Worm (Caenorhabditis elegans): ENCODE data around the gene F15H10.9.

Gene F15H10.9

ce11 chrV:10432607-10433006 lies 18.1 kb upstream of the F15H10.9 start (continued):
- TF ChIP-seq mep-1 (tag; optimal IDR thresholded peaks at IDR 0.05): no peak

ce11 chrV:10428608-10429007 lies 14.1 kb upstream of the F15H10.9 start, which contains the start of gene tag-314:
TSS of gene tag-314 (minus strand) at chrV:10428708.
- TF ChIP-seq nhr-77 (tag; optimal IDR thresholded peaks at IDR 0.05): no peak
- no peak for TF ChIP-seq tag-97 (GFP tag; IDR thresholded peaks at IDR 0.05)
- TF ChIP-seq dmd-6 (GFP tag; IDR thresholded peaks at IDR 0.05): no peak
- TF ChIP-seq pqm-1 (tag; optimal IDR thresholded peaks at IDR 0.05): no peak
- TF ChIP-seq zfp-2 (tag; optimal IDR thresholded peaks at IDR 0.05): no peak
- TF ChIP-seq ztf-7 (tag; optimal IDR thresholded peaks at IDR 0.05): no peak
- no peak for TF ChIP-seq nhr-6 (tag; optimal IDR thresholded peaks at IDR 0.05)

- no peak for TF ChIP-seq F44E2.7 (GFP tag; IDR thresholded peaks at IDR 0.05)
- no peak for TF ChIP-seq nhr-76 (tag; optimal IDR thresholded peaks at IDR 0.05)
- TF ChIP-seq dpl-1 (GFP tag; optimal IDR thresholded peaks at IDR 0.05): no peak
- TF ChIP-seq egl-27 (tag; optimal IDR thresholded peaks at IDR 0.05): no peak
- no peak for TF ChIP-seq pha-4 (GFP tag; IDR thresholded peaks at IDR 0.05)
- no peak for TF ChIP-seq pha-4 (tag; optimal IDR thresholded peaks at IDR 0.05)
- no peak for TF ChIP-seq nhr-11 (tag; optimal IDR thresholded peaks at IDR 0.05)
- no peak for TF ChIP-seq mdt-29 (GFP tag; IDR thresholded peaks at IDR 0.05)
- no peak for TF ChIP-seq mxl-3 (GFP tag; optimal IDR thresholded peaks at IDR 0.05)
- no peak for TF ChIP-seq snpc-4 (tag; optimal IDR thresholded peaks at IDR 0.05)
- TF ChIP-seq ceh-28 (tag; optimal IDR thresholded peaks at IDR 0.05): no peak
- no peak for TF ChIP-seq arid-1 (GFP tag; conservative IDR thresholded peaks at IDR 0.05)
- no peak for TF ChIP-seq rbr-2 (tag; optimal IDR thresholded peaks at IDR 0.05)
- no peak for TF ChIP-seq zip-2 (tag; optimal IDR thresholded peaks at IDR 0.05)
- no peak for TF ChIP-seq ctbp-1 (GFP tag; IDR thresholded peaks at IDR 0.05)
- no peak for TF ChIP-seq zfp-3 (GFP tag; conservative IDR thresholded peaks at IDR 0.05)
- TF ChIP-seq nhr-111 (GFP tag; optimal IDR thresholded peaks at IDR 0.05): no peak
- no peak for TF ChIP-seq jun-1 (tag; optimal IDR thresholded peaks at IDR 0.05)
Observed at ce11 chrV:10426253-10426652, 11.7 kb upstream of the F15H10.9 start, which contains the start of gene apc-10. TSS of gene apc-10 (minus strand) at chrV:10426353.

- TF ChIP-seq ceh-28 (tag; optimal IDR thresholded peaks at IDR 0.05): no peak
- TF ChIP-seq nhr-42 (GFP tag; IDR thresholded peaks at IDR 0.05): no peak
- no peak for TF ChIP-seq hif-1 (tag; optimal IDR thresholded peaks at IDR 0.05)
- TF ChIP-seq zag-1 (tag; optimal IDR thresholded peaks at IDR 0.05): no peak
- no peak for TF ChIP-seq Y105C5A.15 (GFP tag; IDR thresholded peaks at IDR 0.05)
- TF ChIP-seq dpl-1 (GFP tag; optimal IDR thresholded peaks at IDR 0.05): no peak
- no peak for TF ChIP-seq tag-97 (GFP tag; IDR thresholded peaks at IDR 0.05)
- no peak for TF ChIP-seq spr-3 (GFP tag; optimal IDR thresholded peaks at IDR 0.05)
- no peak for TF ChIP-seq T26A8.4 (GFP tag; IDR thresholded peaks at IDR 0.05)
- TF ChIP-seq zfp-2 (tag; optimal IDR thresholded peaks at IDR 0.05): no peak
- TF ChIP-seq jun-1 (tag; optimal IDR thresholded peaks at IDR 0.05): no peak
- no peak for TF ChIP-seq skn-1 (tag; optimal IDR thresholded peaks at IDR 0.05)
- no peak for TF ChIP-seq snpc-1.2 (GFP tag; IDR thresholded peaks at IDR 0.05)
- TF ChIP-seq F10B5.3 (tag; optimal IDR thresholded peaks at IDR 0.05): no peak
Observed at ce11 chrV:10425098-10425497, 10.6 kb upstream of the F15H10.9 start, which contains the start of gene col-12. TSS of gene col-12 (minus strand) at chrV:10425198.

ce11 chrV:10423968-10424367 lies 9.5 kb upstream of the F15H10.9 start:
- TF ChIP-seq set-16 (GFP tag; IDR thresholded peaks at IDR 0.05): peak; percentile 97
- peak; percentile 49 for TF ChIP-seq ctbp-1 (GFP tag; IDR thresholded peaks at IDR 0.05)
- TF ChIP-seq ceh-20 (GFP tag; IDR thresholded peaks at IDR 0.05): peak; percentile 48; the same call in 1 of the 2 replicates
- 0 out of 4 replicates have a peak, but pooled peaks of 1 of the 2 experiments have one; percentile 51 for TF ChIP-seq madf-5 (GFP tag; IDR thresholded peaks at IDR 0.05)
